Fruit fly (Drosophila melanogaster): ENCODE results near the gene CG7840.
A peak's percentile ranks its signal among the peaks of the same experiment; 100 is the strongest.

CG7840 gene

DNA sequence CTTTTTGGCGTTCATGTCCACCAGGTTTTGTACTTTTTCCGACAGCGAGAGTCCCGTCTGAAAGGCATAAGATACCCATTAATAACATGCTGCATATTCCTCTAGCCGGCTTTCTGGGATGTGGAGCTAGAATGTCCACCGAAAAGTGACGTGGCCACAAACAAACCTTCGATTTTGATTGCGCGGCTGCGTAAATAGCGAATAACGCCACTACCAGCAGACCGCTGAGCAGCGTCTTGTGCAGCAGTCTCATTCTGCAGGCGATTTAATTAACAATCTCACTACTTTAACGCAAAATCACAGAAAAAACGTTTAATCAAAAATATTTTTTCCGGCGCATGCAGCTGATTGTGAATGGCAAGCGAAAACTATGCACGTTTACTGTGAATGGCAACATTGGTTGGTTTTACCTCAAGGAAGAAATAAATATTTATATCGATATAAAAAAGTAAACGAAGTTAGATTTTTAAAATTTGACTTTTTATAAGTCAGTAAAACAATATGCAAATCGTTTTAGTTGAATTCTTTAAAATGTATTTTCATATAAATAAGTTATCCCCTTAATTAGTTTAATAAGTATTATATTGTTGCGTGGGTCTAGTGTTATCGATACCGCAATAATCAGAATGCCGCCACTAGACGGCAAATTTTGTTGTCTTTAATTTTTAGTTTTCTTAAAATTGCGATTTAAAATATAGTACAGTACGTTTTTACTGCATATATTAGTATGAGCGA lies 2.6 kb downstream of the CG7840 start, which contains the start of the genes Ostgamma and Mettl14 (continued):
- TF ChIP-seq inv (GFP tag; IDR thresholded peaks at IDR 0.05; ENCODE audit: partially characterized antibody) (no peak; the same call in none of the 2 replicates), CG8924 (tag; optimal IDR thresholded peaks at IDR 0.05) (peak; percentile 43), dm (GFP tag; optimal IDR thresholded peaks at IDR 0.05) (peak; percentile 9), CG10565 (GFP tag; optimal IDR thresholded peaks at IDR 0.05) (no peak), zen (tag; optimal IDR thresholded peaks at IDR 0.05) (peak; percentile 3)

DNA sequence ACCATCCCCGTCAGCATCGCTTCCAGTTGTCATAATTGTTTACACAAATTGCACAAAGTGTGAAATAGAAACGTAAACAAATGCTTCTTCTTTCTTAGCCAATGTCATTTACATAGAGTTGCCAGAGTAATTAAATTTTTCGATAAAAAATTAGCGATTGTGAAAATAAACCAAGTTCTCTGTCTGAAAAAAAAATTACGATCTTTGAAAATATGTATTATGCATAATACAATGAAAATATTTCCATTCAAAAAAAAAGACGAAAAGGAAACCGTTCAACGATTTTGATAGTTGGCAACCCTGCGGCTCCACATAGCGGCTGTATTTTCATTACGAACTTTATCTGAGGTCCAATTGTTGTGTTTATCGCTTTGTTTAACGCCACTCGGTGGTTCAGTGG lies 5.7 kb downstream of the CG7840 start, which contains the start of the genes CG7810 and CG7806:
Gene CG7810 (minus strand): TSS at position 105 of the 400 bp plus-strand sequence.
Gene CG7806 (plus strand): TSS at position 309 of the 400 bp plus-strand sequence.
- TF ChIP-seq z (GFP tag; IDR thresholded peaks at IDR 0.05) (0 out of 3 replicates have a peak, but pooled peaks have one; percentile 48), CG4820 (GFP tag; optimal IDR thresholded peaks at IDR 0.05) (peak; percentile 82), bab2 (GFP tag; optimal IDR thresholded peaks at IDR 0.05) (peak; percentile 91), CG12104 (GFP tag; optimal IDR thresholded peaks at IDR 0.05) (peak; percentile 78), HLH4C (GFP tag; IDR thresholded peaks at IDR 0.05; ENCODE audit: partially characterized antibody) (peak; percentile 52), wor (GFP tag; IDR thresholded peaks at IDR 0.05) (peak; percentile 75), CG2712 (tag; optimal IDR thresholded peaks at IDR 0.05) (peak; percentile 92), Oaz (GFP tag; IDR thresholded peaks at IDR 0.05) (peak; percentile 71), CG9215 (GFP tag; IDR thresholded peaks at IDR 0.05) (peak; percentile 69), disco-r (GFP tag; optimal IDR thresholded peaks at IDR 0.05) (peak; percentile 82), CG12942 (GFP tag; optimal IDR thresholded peaks at IDR 0.05) (peak; percentile 80), org-1 (GFP tag; optimal IDR thresholded peaks at IDR 0.05) (peak; percentile 82), insv (GFP tag; optimal IDR thresholded peaks at IDR 0.05) (peak in 1 of 2 experiments; percentile 70), H2.0 (GFP tag; IDR thresholded peaks at IDR 0.05) (peak; percentile 88), her (GFP tag; optimal IDR thresholded peaks at IDR 0.05) (peak; percentile 84), knrl (GFP tag; IDR thresholded peaks at IDR 0.05; ENCODE audit: partially characterized antibody) (peak; percentile 45; the same call in 2 of the 3 replicates), CG6854 (GFP tag; optimal IDR thresholded peaks at IDR 0.05) (peak; percentile 66), Trl (optimal IDR thresholded peaks at IDR 0.05) (no peak), Trl (GFP tag; optimal IDR thresholded peaks at IDR 0.05) (peak; percentile 94), CG8089 (GFP tag; optimal IDR thresholded peaks at IDR 0.05) (peak; percentile 87), Asciz (GFP tag; optimal IDR thresholded peaks at IDR 0.05) (peak; percentile 87), cad (GFP tag; optimal IDR thresholded peaks at IDR 0.05) (no peak), HHEX (GFP tag; optimal IDR thresholded peaks at IDR 0.05) (peak; percentile 80), Poxn (GFP tag; IDR thresholded peaks at IDR 0.05) (0 out of 2 replicates have a peak, but pooled peaks have one; percentile 50), ttk (GFP tag; IDR thresholded peaks at IDR 0.05) (peak; percentile 91), CG6254 (GFP tag; optimal IDR thresholded peaks at IDR 0.05) (no peak), Myb (GFP tag; optimal IDR thresholded peaks at IDR 0.05) (peak; percentile 77), da (GFP tag; optimal IDR thresholded peaks at IDR 0.05) (peak; percentile 80), CG16813 (GFP tag; IDR thresholded peaks at IDR 0.05; ENCODE audit: partially characterized antibody) (no peak), CG10431 (GFP tag; optimal IDR thresholded peaks at IDR 0.05) (peak; percentile 84), Hr78 (GFP tag; optimal IDR thresholded peaks at IDR 0.05) (no peak), CG8290 (GFP tag; optimal IDR thresholded peaks at IDR 0.05) (peak; percentile 81), CG8290 (tag; optimal IDR thresholded peaks at IDR 0.05) (peak in 1 of 2 experiments; percentile 80), chn (GFP tag; optimal IDR thresholded peaks at IDR 0.05) (peak; percentile 85), Lhr (GFP tag; optimal IDR thresholded peaks at IDR 0.05) (peak; percentile 77), CG1024 (GFP tag; IDR thresholded peaks at IDR 0.05) (peak; percentile 86), fd64A (GFP tag; optimal IDR thresholded peaks at IDR 0.05) (peak; percentile 27), CG13424 (tag; optimal IDR thresholded peaks at IDR 0.05) (peak; percentile 94), D (optimal IDR thresholded peaks at IDR 0.05) (no peak), D (GFP tag; optimal IDR thresholded peaks at IDR 0.05) (peak; percentile 77), CG4360 (GFP tag; IDR thresholded peaks at IDR 0.05) (peak; percentile 62), CG10321 (GFP tag; IDR thresholded peaks at IDR 0.05) (peak; percentile 70), jumu (GFP tag; optimal IDR thresholded peaks at IDR 0.05) (peak; percentile 85), CG17829 (tag; optimal IDR thresholded peaks at IDR 0.05) (peak; percentile 90)

Measured in whole organism, embryonic.